Worm (Caenorhabditis elegans) whole organism, early embryonic: ENCODE data around the gene C53A3.4.

Source experiments
- flt-1 ChIP-seq: fragments of 200-800 bp; sonication (Bioruptor generic); IDR thresholded peaks from 2 replicates; pipeline ENCODE4 v1.3.6; 2022; ENCODE audit warnings: missing genetic modification characterization, missing compliant biosample characterization
- hmg-4 ChIP-seq: fragments of 200-800 bp; sonication (Bioruptor generic); optimal IDR thresholded peaks from 2 replicates; lab custom pipeline; 2018; ENCODE audit warnings: mild to moderate bottlenecking, missing genetic modification characterization, missing compliant biosample characterization
- tbx-37 ChIP-seq: fragments of 200-800 bp; sonication (Bioruptor generic); conservative IDR thresholded peaks from 2 replicates; pipeline ENCODE4 v1.3.6; 2022; ENCODE audit warnings: missing genetic modification reagents, missing genetic modification characterization, missing compliant biosample characterization

ce11 chrV:5717237-5717935, 41.3 kb downstream of the C53A3.4 start, which contains the start of gene rga-3:
- TF ChIP-seq hmg-4 (GFP tag; lab: Kevin White, UChicago) (no peak), flt-1 (GFP tag; lab: Robert Waterston, UW) (no peak), tbx-37 (GFP tag; lab: Robert Waterston, UW) (no peak)
